Fruit fly (Drosophila melanogaster) whole organism, embryonic: ENCODE measurements around the gene TrpA1.

ENCODE experiments used
- Awh ChIP-seq: fragments of 200-800 bp; sonication (Bioruptor generic); IDR thresholded peaks from 2 replicates; pipeline ENCODE4, ENCODE4 v1.3.6; 2022; ENCODE audit warnings: missing biosample characterization, missing genetic modification characterization
- Blimp-1 ChIP-seq: fragments of 200-800 bp; sonication (Bioruptor generic); optimal IDR thresholded peaks from 3 replicates; lab custom pipeline; 2018; ENCODE audit warnings: missing biosample characterization, missing genetic modification characterization, mild to moderate bottlenecking, moderate library complexity, missing genetic modification reagents
- C15 ChIP-seq: fragments of 200-800 bp; sonication (Bioruptor generic); IDR thresholded peaks from 3 replicates; pipeline ENCODE4 v1.3.6; 2022; ENCODE audit warnings: missing biosample characterization, missing genetic modification characterization
- CG10543 ChIP-seq: fragments of 200-800 bp; sonication (Bioruptor generic); optimal IDR thresholded peaks from 3 replicates; lab custom pipeline; 2017; ENCODE audit warnings: missing biosample characterization, mild to moderate bottlenecking, missing genetic modification characterization, moderate library complexity
- CG1233 ChIP-seq: fragments of 200-800 bp; sonication (Bioruptor generic); optimal IDR thresholded peaks from 4 replicates; lab custom pipeline; 2018; ENCODE audit warnings: missing biosample characterization, mild to moderate bottlenecking, missing genetic modification characterization
- CG13296 ChIP-seq: fragments of 200-800 bp; sonication (Bioruptor generic); optimal IDR thresholded peaks from 3 replicates; lab custom pipeline; 2018; ENCODE audit warnings: missing biosample characterization, mild to moderate bottlenecking, missing genetic modification characterization
- CG14860 ChIP-seq: fragments of 200-800 bp; sonication (Bioruptor generic); IDR thresholded peaks from 3 replicates; pipeline ENCODE4 v1.3.6; 2022; ENCODE audit warnings: missing biosample characterization, missing genetic modification characterization; ENCODE audit not compliant: partially characterized antibody
- CG30403 ChIP-seq: fragments of 200-800 bp; sonication (Bioruptor generic); optimal IDR thresholded peaks from 3 replicates; lab custom pipeline; 2016; ENCODE audit warnings: missing biosample characterization, missing genetic modification characterization
- CG6791 ChIP-seq: fragments of 200-800 bp; sonication (Bioruptor generic); IDR thresholded peaks from 3 replicates; pipeline ENCODE4 v1.3.6; 2022; ENCODE audit warnings: missing biosample characterization, missing genetic modification characterization; ENCODE audit not compliant: partially characterized antibody
- CG6813 ChIP-seq: fragments of 200-800 bp; sonication (Bioruptor generic); optimal IDR thresholded peaks from 2 replicates; lab custom pipeline; 2017; ENCODE audit warnings: missing biosample characterization, missing genetic modification characterization, mild to moderate bottlenecking, moderate library complexity, missing genetic modification reagents
- CG8359 ChIP-seq: fragments of 200-800 bp; sonication (Bioruptor generic); optimal IDR thresholded peaks from 2 replicates; lab custom pipeline; 2017; ENCODE audit warnings: missing biosample characterization, mild to moderate bottlenecking, missing genetic modification characterization, borderline replicate concordance
- CG8388 ChIP-seq: fragments of 200-800 bp; sonication (Bioruptor generic); optimal IDR thresholded peaks from 2 replicates; lab custom pipeline; 2019; ENCODE audit warnings: missing biosample characterization, mild to moderate bottlenecking, missing genetic modification characterization, moderate library complexity
- CG9609 ChIP-seq: fragments of 200-800 bp; sonication (Bioruptor generic); optimal IDR thresholded peaks from 3 replicates; lab custom pipeline; 2016; ENCODE audit warnings: missing biosample characterization, missing genetic modification characterization
- CG9932 ChIP-seq: fragments of 200-800 bp; sonication (Bioruptor generic); IDR thresholded peaks from 2 replicates; pipeline ENCODE4 v1.3.6; 2022; ENCODE audit warnings: missing biosample characterization, missing genetic modification characterization
- CHES-1-like ChIP-seq: fragments of 200-800 bp; sonication (Bioruptor generic); optimal IDR thresholded peaks from 2 replicates; lab custom pipeline; 2016; ENCODE audit warnings: missing biosample characterization, missing genetic modification characterization
- Camta ChIP-seq: fragments of 200-800 bp; sonication (Bioruptor generic); optimal IDR thresholded peaks from 2 replicates; lab custom pipeline; 2016; ENCODE audit warnings: missing biosample characterization, missing genetic modification characterization
- CkIIα-i1 ChIP-seq: fragments of 200-800 bp; sonication (Bioruptor generic); IDR thresholded peaks from 2 replicates; pipeline ENCODE4 v1.3.6; 2022; ENCODE audit warnings: missing biosample characterization, missing genetic modification characterization
- CoRest ChIP-seq: fragments of 200-800 bp; sonication (Bioruptor generic); optimal IDR thresholded peaks from 3 replicates; lab custom pipeline; 2018; ENCODE audit warnings: missing biosample characterization, mild to moderate bottlenecking, missing genetic modification characterization, moderate library complexity
- D19A ChIP-seq: fragments of 200-800 bp; optimal IDR thresholded peaks from 3 replicates; lab custom pipeline; 2019; ENCODE audit warnings: missing biosample characterization, mild to moderate bottlenecking, missing genetic modification characterization, moderate library complexity
- Fer1 ChIP-seq: fragments of 200-800 bp; sonication (Bioruptor generic); optimal IDR thresholded peaks from 2 replicates; lab custom pipeline; 2017; ENCODE audit warnings: missing biosample characterization, mild to moderate bottlenecking, missing genetic modification characterization
- HLH4C ChIP-seq: fragments of 200-800 bp; sonication (Bioruptor generic); IDR thresholded peaks from 3 replicates; pipeline ENCODE4 v1.3.6; 2022; ENCODE audit warnings: missing biosample characterization, missing genetic modification characterization; ENCODE audit not compliant: partially characterized antibody
- Hsf ChIP-seq: fragments of 200-800 bp; sonication (Bioruptor generic); optimal IDR thresholded peaks from 3 replicates; lab custom pipeline; 2016; ENCODE audit warnings: missing biosample characterization, missing genetic modification characterization
- Mad ChIP-seq: fragments of 200-800 bp; sonication (Bioruptor generic); optimal IDR thresholded peaks from 2 replicates; lab custom pipeline; 2016; ENCODE audit warnings: missing biosample characterization, missing genetic modification characterization
- NK7.1 ChIP-seq: fragments of 200-800 bp; sonication (Bioruptor generic); optimal IDR thresholded peaks from 3 replicates; lab custom pipeline; 2016; ENCODE audit warnings: missing biosample characterization, missing genetic modification characterization
- Six4 ChIP-seq: fragments of 200-800 bp; sonication (Bioruptor generic); optimal IDR thresholded peaks from 2 replicates; lab custom pipeline; 2016; ENCODE audit warnings: missing biosample characterization, missing genetic modification characterization
- Sry-β ChIP-seq: fragments of 200-800 bp; sonication (Bioruptor generic); optimal IDR thresholded peaks from 2 replicates; lab custom pipeline; 2018; ENCODE audit warnings: missing biosample characterization, mild to moderate bottlenecking, missing genetic modification characterization, moderate library complexity
- amos ChIP-seq: fragments of 200-800 bp; sonication (Bioruptor generic); IDR thresholded peaks from 2 replicates; pipeline ENCODE4 v1.3.6; 2022; ENCODE audit warnings: missing biosample characterization, missing genetic modification characterization; ENCODE audit not compliant: partially characterized antibody
- ap ChIP-seq: fragments of 200-800 bp; sonication (Bioruptor generic); IDR thresholded peaks from 2 replicates; pipeline ENCODE4 v1.3.6; 2022; ENCODE audit warnings: missing biosample characterization, missing genetic modification characterization
- bcd ChIP-seq: fragments of 200-800 bp; sonication (Bioruptor generic); optimal IDR thresholded peaks from 2 replicates; lab custom pipeline; 2017; ENCODE audit warnings: missing biosample characterization, mild to moderate bottlenecking, missing genetic modification characterization
- crp ChIP-seq, 2 experiments: fragments of 200-800 bp; sonication (Bioruptor generic); optimal IDR thresholded peaks; 2 replicates in 1 of 2; 3 replicates in 1 of 2; lab custom pipeline; 2017; ENCODE audit warnings: missing biosample characterization in 2 of 2, missing genetic modification characterization in 2 of 2, mild to moderate bottlenecking in 1 of 2, moderate library complexity in 1 of 2
- dati ChIP-seq: fragments of 200-800 bp; sonication (Bioruptor generic); IDR thresholded peaks from 2 replicates; pipeline ENCODE4 v1.3.6; 2022; ENCODE audit warnings: missing biosample characterization, missing genetic modification characterization
- dimm ChIP-seq: fragments of 200-800 bp; sonication (Bioruptor generic); IDR thresholded peaks from 2 replicates; pipeline ENCODE4 v1.3.6; 2022; ENCODE audit warnings: missing biosample characterization, missing genetic modification characterization
- disco-r ChIP-seq: fragments of 200-800 bp; sonication (Bioruptor generic); optimal IDR thresholded peaks from 2 replicates; lab custom pipeline; 2016; ENCODE audit warnings: missing biosample characterization, missing genetic modification characterization
- fu2 ChIP-seq: fragments of 200-800 bp; sonication (Bioruptor generic); optimal IDR thresholded peaks from 2 replicates; lab custom pipeline; 2016; ENCODE audit warnings: missing biosample characterization, missing genetic modification characterization
- lmd ChIP-seq: fragments of 200-800 bp; sonication (Bioruptor generic); IDR thresholded peaks from 2 replicates; pipeline ENCODE4 v1.3.6; 2022; ENCODE audit warnings: missing biosample characterization, missing genetic modification characterization
- nerfin-2 ChIP-seq: fragments of 200-800 bp; sonication (Bioruptor generic); IDR thresholded peaks from 2 replicates; pipeline ENCODE4 v1.3.6; 2022; ENCODE audit warnings: missing biosample characterization, missing genetic modification characterization; ENCODE audit not compliant: partially characterized antibody
- pum ChIP-seq: fragments of 200-800 bp; sonication (Bioruptor generic); optimal IDR thresholded peaks from 2 replicates; lab custom pipeline; 2016; ENCODE audit warnings: missing biosample characterization, missing genetic modification characterization
- pzg ChIP-seq: fragments of 200-800 bp; sonication (Bioruptor generic); optimal IDR thresholded peaks from 3 replicates; lab custom pipeline; 2018; ENCODE audit warnings: missing biosample characterization, mild to moderate bottlenecking, missing genetic modification characterization, moderate library complexity
- ro ChIP-seq: fragments of 200-800 bp; sonication (Bioruptor generic); IDR thresholded peaks from 2 replicates; pipeline ENCODE4 v1.3.6; 2022; ENCODE audit warnings: missing biosample characterization, missing genetic modification characterization
- salm ChIP-seq: fragments of 200-800 bp; sonication (Bioruptor generic); optimal IDR thresholded peaks from 2 replicates; lab custom pipeline; 2018; ENCODE audit warnings: missing biosample characterization, mild to moderate bottlenecking, missing genetic modification characterization
- so ChIP-seq: fragments of 200-800 bp; sonication (Bioruptor generic); IDR thresholded peaks from 3 replicates; pipeline ENCODE4 v1.3.6; 2022; ENCODE audit warnings: missing biosample characterization, missing genetic modification characterization
- sob ChIP-seq: fragments of 200-800 bp; sonication (Bioruptor generic); IDR thresholded peaks from 2 replicates; pipeline ENCODE4 v1.3.6; 2022; ENCODE audit warnings: missing biosample characterization, missing genetic modification characterization
- tna ChIP-seq: fragments of 200-800 bp; sonication (Bioruptor generic); IDR thresholded peaks from 2 replicates; pipeline ENCODE4 v1.3.6; 2022; ENCODE audit warnings: missing biosample characterization, missing genetic modification characterization; ENCODE audit not compliant: partially characterized antibody
- vnd ChIP-seq: fragments of 200-800 bp; sonication (Bioruptor generic); IDR thresholded peaks from 3 replicates; pipeline ENCODE4 v1.3.6; 2022; ENCODE audit warnings: missing biosample characterization, missing genetic modification characterization; ENCODE audit not compliant: partially characterized antibody
- zen2 ChIP-seq: fragments of 200-800 bp; sonication (Bioruptor generic); IDR thresholded peaks from 3 replicates; pipeline ENCODE4 v1.3.6; 2022; ENCODE audit warnings: missing biosample characterization, missing genetic modification characterization; ENCODE audit not compliant: partially characterized antibody
- zf30C ChIP-seq: fragments of 200-800 bp; sonication (Bioruptor generic); optimal IDR thresholded peaks from 3 replicates; lab custom pipeline; 2018; ENCODE audit warnings: missing biosample characterization, mild to moderate bottlenecking, missing genetic modification characterization

The TrpA1 gene

DNA sequence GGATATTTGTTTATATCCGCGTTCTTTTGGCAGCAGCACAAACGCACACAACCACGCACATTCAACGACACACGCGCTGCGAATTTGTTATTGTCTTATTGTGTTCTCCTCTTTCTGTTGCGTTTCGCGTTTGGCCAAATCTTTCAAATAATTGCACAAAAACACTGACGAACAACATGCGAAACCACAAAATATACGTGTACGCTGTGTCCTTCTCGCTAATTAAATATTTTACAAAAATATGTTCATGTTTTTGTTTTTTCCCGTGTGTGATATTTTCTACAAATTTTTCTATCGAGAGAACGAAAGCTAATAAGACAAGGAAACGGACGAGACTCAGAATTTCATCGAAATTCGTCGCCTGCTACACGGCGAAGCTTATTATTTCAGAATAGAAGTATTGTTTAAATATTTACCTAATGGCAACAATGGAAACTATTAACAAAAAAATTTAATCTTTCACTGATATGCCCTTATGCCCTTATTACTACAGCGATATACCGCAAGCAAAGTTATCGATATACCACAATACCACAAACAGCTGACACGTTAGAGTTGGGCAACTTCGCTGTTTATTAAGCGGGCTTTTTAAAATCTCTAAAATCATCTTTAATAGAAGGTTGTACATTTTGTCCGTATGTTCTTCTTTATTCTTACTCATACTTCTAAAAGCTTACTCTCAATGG, 49.1 kb upstream of the TrpA1 start, which contains the start of the genes CG43783 and orb2 (continued):
- TF ChIP-seq tna (GFP tag; lab: Robert Waterston, UW) (peak; percentile 55; the same call in 1 of the 2 replicates), CG6791 (peak; percentile 66; the same call in 2 of the 3 replicates), zen2 (GFP tag; lab: Robert Waterston, UW) (peak; percentile 55; the same call in 2 of the 3 replicates), Blimp-1 (GFP tag; lab: Kevin White, UChicago) (no peak), crp (GFP tag; optimal IDR thresholded peaks at IDR 0.05; lab: Kevin White, UChicago) (peak; percentile 26 to 89), so (GFP tag; lab: Robert Waterston, UW) (no peak), Six4 (no peak), amos (peak; percentile 58; the same call in 1 of the 2 replicates), HLH4C (GFP tag; lab: Robert Waterston, UW) (peak; percentile 77), CG14860 (GFP tag; lab: Robert Waterston, UW) (peak; percentile 56; the same call in 2 of the 3 replicates), pzg (peak; percentile 53), nerfin-2 (GFP tag; lab: Robert Waterston, UW) (peak; percentile 46; the same call in 1 of the 2 replicates), CoRest (tag; lab: Kevin White, UChicago) (no peak), Hsf (no peak), CG13296 (GFP tag; lab: Kevin White, UChicago) (no peak)

DNA sequence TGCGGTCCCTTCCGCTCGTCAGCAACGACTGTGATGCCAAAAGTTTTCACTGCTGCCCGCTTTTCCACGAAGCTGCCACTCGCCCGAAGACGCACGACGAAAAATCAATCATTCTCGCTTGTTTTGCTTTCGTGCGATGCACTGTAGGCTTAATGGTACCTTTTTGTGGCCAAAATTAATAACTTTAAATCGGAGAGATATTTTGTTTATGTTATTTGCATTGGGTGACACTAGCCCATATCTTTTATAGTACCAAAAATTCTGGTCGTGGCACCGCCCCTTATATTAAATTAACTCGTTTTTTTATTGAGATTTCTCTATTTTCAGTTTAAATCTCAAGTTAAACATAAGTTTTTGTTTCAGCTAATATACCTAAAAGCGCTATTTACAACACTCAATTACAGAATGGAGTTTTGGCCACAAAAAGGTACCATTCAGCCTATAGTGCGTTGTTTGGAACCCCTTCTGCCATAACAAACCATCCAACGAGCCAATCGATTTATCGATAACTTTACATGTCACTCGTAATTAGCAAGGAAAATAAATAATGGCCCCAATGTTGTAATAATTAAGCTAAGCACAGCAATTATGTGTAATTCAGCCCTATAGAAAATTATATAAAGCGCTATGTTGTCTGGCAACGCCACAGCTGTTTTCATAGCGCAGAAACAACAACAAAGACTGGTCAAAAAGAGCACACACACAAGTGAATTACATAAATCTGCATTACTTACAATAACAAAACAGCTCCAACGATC, 48.4 kb upstream of the TrpA1 start:
- TF ChIP-seq CHES-1-like (GFP tag; lab: Kevin White, UChicago) (no peak), bcd (GFP tag; lab: Kevin White, UChicago) (peak; percentile 82), Awh (GFP tag; lab: Robert Waterston, UW) (0 out of 2 replicates have a peak, but pooled peaks have one; percentile 12), vnd (GFP tag; lab: Robert Waterston, UW) (peak; percentile 26; the same call in 1 of the 3 replicates), C15 (GFP tag; lab: Robert Waterston, UW) (no peak), disco-r (GFP tag; lab: Kevin White, UChicago) (peak; percentile 57), salm (tag; lab: Kevin White, UChicago) (peak; percentile 49), dati (GFP tag; lab: Robert Waterston, UW) (no peak), CG6813 (GFP tag; lab: Kevin White, UChicago) (peak; percentile 69), CG9932 (GFP tag; lab: Robert Waterston, UW) (no peak), CG1233 (GFP tag; lab: Kevin White, UChicago) (peak; percentile 49), ap (no peak), Fer1 (peak; percentile 82), zf30C (GFP tag; lab: Kevin White, UChicago) (no peak), Sry-β (GFP tag; lab: Kevin White, UChicago) (peak; percentile 4), CG10543 (GFP tag; lab: Kevin White, UChicago) (peak; percentile 58), fu2 (GFP tag; lab: Kevin White, UChicago) (no peak), D19A (tag; lab: Kevin White, UChicago) (peak; percentile 75), dimm (GFP tag; lab: Robert Waterston, UW) (no peak), CkIIα-i1 (GFP tag; lab: Robert Waterston, UW) (no peak), lmd (0 out of 2 replicates have a peak, but pooled peaks have one; percentile 57), Camta (peak; percentile 24), CG9609 (GFP tag; lab: Kevin White, UChicago) (peak; percentile 51), NK7.1 (GFP tag; lab: Kevin White, UChicago) (no peak), ro (no peak), CG30403 (GFP tag; lab: Kevin White, UChicago) (peak; percentile 73), CG8359 (peak; percentile 34), CG8388 (GFP tag; lab: Kevin White, UChicago) (peak; percentile 56), sob (GFP tag; lab: Robert Waterston, UW) (no peak), Mad (peak; percentile 48), pum (peak; percentile 57)
